Worm (Caenorhabditis elegans): ENCODE data around the gene T04C9.2.
A peak's percentile ranks its signal among the peaks of the same experiment; 100 is the strongest.

T04C9.2 gene

ce11 chrIII:5999629-6000028 is 7.9 kb downstream of the T04C9.2 start (continued):
- no peak for TF ChIP-seq nhr-102 (tag; optimal IDR thresholded peaks at IDR 0.05)
- no peak for TF ChIP-seq set-16 (GFP tag; IDR thresholded peaks at IDR 0.05)
- TF ChIP-seq vab-7 (GFP tag; IDR thresholded peaks at IDR 0.05) = no peak
- no peak for TF ChIP-seq egl-27 (tag; optimal IDR thresholded peaks at IDR 0.05)
- no peak for TF ChIP-seq attf-4 (tag; optimal IDR thresholded peaks at IDR 0.05)
- no peak for TF ChIP-seq zfp-3 (GFP tag; conservative IDR thresholded peaks at IDR 0.05)
- TF ChIP-seq daf-12 (tag; optimal IDR thresholded peaks at IDR 0.05) = no peak
- TF ChIP-seq ctbp-1 (GFP tag; IDR thresholded peaks at IDR 0.05) = peak; percentile 70; the same call in 1 of the 2 replicates
- no peak for TF ChIP-seq dve-1 (tag; optimal IDR thresholded peaks at IDR 0.05; ENCODE audit: insufficient read depth)
- TF ChIP-seq unc-130 (GFP tag; optimal IDR thresholded peaks at IDR 0.05) = no peak
- peak; percentile 46 for TF ChIP-seq hlh-30 (tag; optimal IDR thresholded peaks at IDR 0.05; ENCODE audit: insufficient read depth)
- TF ChIP-seq tag-97 (GFP tag; IDR thresholded peaks at IDR 0.05) = no peak
- TF ChIP-seq gei-8 (GFP tag; optimal IDR thresholded peaks at IDR 0.05) = no peak
- TF ChIP-seq mxl-2 (GFP tag; conservative IDR thresholded peaks at IDR 0.05) = no peak
- no peak for TF ChIP-seq T20F7.1 (GFP tag; optimal IDR thresholded peaks at IDR 0.05)
- no peak for TF ChIP-seq lin-39 (tag; optimal IDR thresholded peaks at IDR 0.05)
- TF ChIP-seq snpc-1.2 (GFP tag; IDR thresholded peaks at IDR 0.05) = no peak
- peak; percentile 31; the same call in 1 of the 2 replicates for TF ChIP-seq hmg-1.1 (GFP tag; IDR thresholded peaks at IDR 0.05)
- no peak for TF ChIP-seq daf-8 (GFP tag; IDR thresholded peaks at IDR 0.05)

ce11 chrIII:6002024-6002423 is 10.3 kb downstream of the T04C9.2 start:
- no peak for TF ChIP-seq spr-1 (tag; optimal IDR thresholded peaks at IDR 0.05)
- no peak for TF ChIP-seq dve-1 (tag; optimal IDR thresholded peaks at IDR 0.05; ENCODE audit: insufficient read depth)
- TF ChIP-seq aha-1 (tag) = peak; percentile 96
- TF ChIP-seq unc-62 (GFP tag; optimal IDR thresholded peaks at IDR 0.05 in 1 of 2) = peak in 1 of 2 experiments; percentile 39
- no peak for TF ChIP-seq unc-62 (tag; optimal IDR thresholded peaks at IDR 0.05)
- TF ChIP-seq skn-1 (tag; optimal IDR thresholded peaks at IDR 0.05) = no peak
- TF ChIP-seq zag-1 (tag; optimal IDR thresholded peaks at IDR 0.05) = no peak

ce11 chrIII:6006453-6006852 is 14.8 kb downstream of the T04C9.2 start:
- no peak for TF ChIP-seq fos-1 (tag; optimal IDR thresholded peaks at IDR 0.05)
- peak; percentile 9; the same call in 1 of the 2 replicates for TF ChIP-seq dmd-6 (GFP tag; IDR thresholded peaks at IDR 0.05)

ce11 chrIII:6008989-6009610 is 17.4 kb downstream of the T04C9.2 start, which contains the start of the genes gcna-1 and eftu-2:
Gene gcna-1, minus strand, starts transcription at chrIII:6009084.
Gene eftu-2, plus strand, starts transcription at chrIII:6009560.
- TF ChIP-seq lin-38 (GFP tag; IDR thresholded peaks at IDR 0.05) (peak; percentile 77), tag-97 (GFP tag; IDR thresholded peaks at IDR 0.05) (no peak), lsy-2 (tag; optimal IDR thresholded peaks at IDR 0.05) (peak in 1 of 2 experiments; percentile 92), dpl-1 (GFP tag; optimal IDR thresholded peaks at IDR 0.05) (peak; percentile 82), nhr-41 (GFP tag; IDR thresholded peaks at IDR 0.05) (no peak), F26F4.8 (GFP tag; conservative IDR thresholded peaks at IDR 0.05) (no peak), daf-8 (GFP tag; IDR thresholded peaks at IDR 0.05) (no peak), Y48G9A.11 (GFP tag; IDR thresholded peaks at IDR 0.05) (no peak), rbr-2 (tag; optimal IDR thresholded peaks at IDR 0.05) (peak; percentile 3)

ce11 chrIII:6011310-6011709 is 19.6 kb downstream of the T04C9.2 start:
- TF ChIP-seq ama-1 (optimal IDR thresholded peaks at IDR 0.05) (no peak), unc-62 (GFP tag; optimal IDR thresholded peaks at IDR 0.05 in 1 of 2) (peak in 1 of 2 experiments; percentile 91), unc-62 (tag; optimal IDR thresholded peaks at IDR 0.05) (no peak), ctbp-1 (GFP tag; IDR thresholded peaks at IDR 0.05) (no peak), dmd-8 (GFP tag; IDR thresholded peaks at IDR 0.05) (no peak), mdt-29 (GFP tag; IDR thresholded peaks at IDR 0.05) (no peak), dve-1 (tag; optimal IDR thresholded peaks at IDR 0.05; ENCODE audit: insufficient read depth) (no peak), zip-11 (GFP tag; IDR thresholded peaks at IDR 0.05) (no peak), F10B5.3 (tag; optimal IDR thresholded peaks at IDR 0.05) (no peak)
